Fruit fly (Drosophila melanogaster): ENCODE results near the gene BI-1.

BI-1 gene

dm6 chr3L:8284651-8285050 lies 24.1 kb downstream of the BI-1 start (continued):
- TF ChIP-seq lz (GFP tag; optimal IDR thresholded peaks at IDR 0.05) (peak; percentile 33), Gug (GFP tag; IDR thresholded peaks at IDR 0.05) (no peak), Sox15 (GFP tag; optimal IDR thresholded peaks at IDR 0.05) (peak; percentile 24), CG4318 (GFP tag; optimal IDR thresholded peaks at IDR 0.05) (no peak), CG6163 (GFP tag; IDR thresholded peaks at IDR 0.05) (no peak), CG7368 (GFP tag; optimal IDR thresholded peaks at IDR 0.05) (no peak), CG8632 (GFP tag; optimal IDR thresholded peaks at IDR 0.05) (no peak), esn (GFP tag; optimal IDR thresholded peaks at IDR 0.05) (peak; percentile 43), CG10669 (GFP tag; optimal IDR thresholded peaks at IDR 0.05) (peak; percentile 41), Smox (GFP tag; optimal IDR thresholded peaks at IDR 0.05) (peak; percentile 21), CG6792 (GFP tag; optimal IDR thresholded peaks at IDR 0.05) (peak; percentile 15), CG10631 (GFP tag; optimal IDR thresholded peaks at IDR 0.05) (peak; percentile 32), Hr38 (GFP tag; optimal IDR thresholded peaks at IDR 0.05) (no peak), Hr39 (GFP tag; optimal IDR thresholded peaks at IDR 0.05) (peak; percentile 43), CG15336 (GFP tag; IDR thresholded peaks at IDR 0.05) (peak; percentile 37; the same call in 1 of the 2 replicates), net (GFP tag; optimal IDR thresholded peaks at IDR 0.05) (peak; percentile 10), Eip78C (GFP tag) (no peak), Blimp-1 (GFP tag; optimal IDR thresholded peaks at IDR 0.05) (no peak), vri (GFP tag; optimal IDR thresholded peaks at IDR 0.05) (no peak), CG32006 (GFP tag; optimal IDR thresholded peaks at IDR 0.05) (peak; percentile 43), Met (GFP tag; optimal IDR thresholded peaks at IDR 0.05) (peak; percentile 42), svp (GFP tag) (peak; percentile 64), CG6854 (GFP tag; optimal IDR thresholded peaks at IDR 0.05) (no peak), Ets21C (GFP tag; optimal IDR thresholded peaks at IDR 0.05) (peak; percentile 9), CG9139 (GFP tag; optimal IDR thresholded peaks at IDR 0.05) (no peak), CG3032 (tag; optimal IDR thresholded peaks at IDR 0.05) (peak; percentile 31), CG8319 (GFP tag; optimal IDR thresholded peaks at IDR 0.05) (no peak), CG8119 (GFP tag; IDR thresholded peaks at IDR 0.05) (no peak; the same call in 2 of the 3 replicates), acj6 (GFP tag; optimal IDR thresholded peaks at IDR 0.05) (peak; percentile 34), pdm3 (GFP tag; optimal IDR thresholded peaks at IDR 0.05) (peak; percentile 42), eg (GFP tag; IDR thresholded peaks at IDR 0.05) (0 out of 3 replicates have a peak, but pooled peaks have one; percentile 25), dac (GFP tag; optimal IDR thresholded peaks at IDR 0.05) (no peak), OdsH (GFP tag; optimal IDR thresholded peaks at IDR 0.05) (peak; percentile 40), CG11902 (GFP tag; optimal IDR thresholded peaks at IDR 0.05) (peak; percentile 11), salr (GFP tag; optimal IDR thresholded peaks at IDR 0.05) (peak in 1 of 2 experiments; percentile 10), fkh (GFP tag; optimal IDR thresholded peaks at IDR 0.05) (no peak), Eip93F (GFP tag; optimal IDR thresholded peaks at IDR 0.05) (no peak), dsx (GFP tag; optimal IDR thresholded peaks at IDR 0.05; ENCODE audit: poor library complexity, severe bottlenecking) (no peak)
